Fruit fly (Drosophila melanogaster) whole organism, pupa: ENCODE measurements around the gene cactin.

Experiments
- CG17806 ChIP-seq: fragments of 200-800 bp; sonication (Bioruptor generic); optimal IDR thresholded peaks from 2 replicates; lab custom pipeline; 2018; ENCODE audit warnings: missing biosample characterization, mild to moderate bottlenecking, missing genetic modification characterization, moderate library complexity
- CG32121 ChIP-seq: fragments of 200-800 bp; sonication (Bioruptor generic); IDR thresholded peaks from 2 replicates; pipeline ENCODE4 v1.3.6; 2022; ENCODE audit warnings: missing biosample characterization, missing genetic modification characterization
- CG34367 ChIP-seq: fragments of 200-800 bp; sonication (Bioruptor generic); optimal IDR thresholded peaks from 2 replicates; lab custom pipeline; 2018; ENCODE audit warnings: missing biosample characterization, mild to moderate bottlenecking, missing genetic modification characterization
- CG8159 ChIP-seq: fragments of 200-800 bp; sonication (Bioruptor generic); optimal IDR thresholded peaks from 3 replicates; lab custom pipeline; 2018; ENCODE audit warnings: missing biosample characterization, mild to moderate bottlenecking, missing genetic modification characterization, moderate library complexity
- CG8301 ChIP-seq: fragments of 200-800 bp; sonication (Bioruptor generic); optimal IDR thresholded peaks from 2 replicates; lab custom pipeline; 2018; ENCODE audit warnings: missing biosample characterization, mild to moderate bottlenecking, missing genetic modification characterization
- D1 ChIP-seq: fragments of 200-800 bp; sonication (Bioruptor generic); optimal IDR thresholded peaks from 2 replicates; lab custom pipeline; 2018; ENCODE audit warnings: missing biosample characterization, mild to moderate bottlenecking, missing genetic modification characterization, moderate library complexity
- EcR ChIP-seq: fragments of 200-800 bp; sonication (Bioruptor generic); optimal IDR thresholded peaks from 3 replicates; lab custom pipeline; 2019; ENCODE audit warnings: missing biosample characterization, missing genetic modification characterization, mild to moderate bottlenecking, moderate library complexity, missing genetic modification reagents
- Ets98B ChIP-seq: fragments of 200-800 bp; sonication (Bioruptor generic); IDR thresholded peaks from 2 replicates; pipeline ENCODE4 v1.3.6; 2022; ENCODE audit warnings: missing biosample characterization, missing genetic modification characterization
- Snoo ChIP-seq: fragments of 200-800 bp; sonication (Bioruptor generic); optimal IDR thresholded peaks from 3 replicates; lab custom pipeline; 2017; ENCODE audit warnings: missing biosample characterization, mild to moderate bottlenecking, missing genetic modification characterization, inconsistent platforms

DNA sequence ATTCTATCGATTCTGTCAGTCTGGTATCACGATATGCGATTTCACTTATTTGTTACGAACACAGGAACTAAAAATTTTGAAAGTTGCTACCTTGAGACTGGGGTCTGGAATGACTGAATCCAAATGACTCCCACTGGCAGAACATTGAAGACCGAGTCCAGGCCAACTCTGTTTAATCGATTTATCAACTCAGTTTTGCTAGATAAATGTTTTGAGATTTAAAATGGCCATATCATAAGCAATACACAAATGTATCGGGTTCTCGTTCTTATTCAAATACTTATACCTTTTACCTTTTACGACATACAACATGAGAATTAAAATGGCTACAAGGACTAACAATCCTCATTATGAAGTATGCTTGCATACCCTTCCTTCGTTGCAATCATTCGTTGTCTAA, 47.4 kb upstream of the cactin start, which contains the start of gene CG12679:
- no peak for TF ChIP-seq CG17806 (tag; lab: Kevin White, UChicago)
- no peak for TF ChIP-seq CG8159 (tag; lab: Kevin White, UChicago)
- no peak for TF ChIP-seq Snoo (tag; lab: Kevin White, UChicago)
- no peak for TF ChIP-seq EcR (GFP tag; lab: Kevin White, UChicago)
- TF ChIP-seq CG8301: no peak
- TF ChIP-seq CG34367 (tag; lab: Kevin White, UChicago): no peak
- no peak for TF ChIP-seq CG32121 (GFP tag; lab: Robert Waterston, UW)
- TF ChIP-seq Ets98B (GFP tag; lab: Robert Waterston, UW): no peak
- no peak for TF ChIP-seq D1 (tag; lab: Kevin White, UChicago)
